Fruit fly (Drosophila melanogaster): ENCODE measurements around the gene CG15577.
"Not testable (repeated sequence)": the region's sequence is repeated elsewhere in the genome, so short reads cannot be mapped to it uniquely, and the experiment has no call there.

The CG15577 gene

DNA sequence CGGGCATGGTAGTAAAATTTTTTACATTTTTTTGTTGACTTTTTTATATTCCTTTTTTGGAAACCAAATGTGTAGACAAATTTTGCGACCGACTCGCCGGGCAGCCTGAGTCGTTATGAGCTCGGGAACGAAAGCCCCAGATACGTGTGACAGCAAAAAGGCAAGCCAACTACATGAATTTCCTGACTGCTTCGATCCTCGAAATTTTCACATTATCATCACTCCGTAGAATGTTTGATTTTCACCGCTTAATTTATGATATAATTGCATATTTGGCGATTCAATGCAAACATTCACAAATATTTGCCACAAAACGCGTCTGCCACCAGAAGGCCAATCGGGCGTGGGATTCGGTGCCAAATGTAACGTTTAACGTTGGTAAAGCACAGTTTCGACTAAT, at the start of gene CG15577:
Gene CG15577 (minus strand): TSS at position 101 of the 400 bp plus-strand sequence.
- TF ChIP-seq noc (tag; optimal IDR thresholded peaks at IDR 0.05): no peak

DNA sequence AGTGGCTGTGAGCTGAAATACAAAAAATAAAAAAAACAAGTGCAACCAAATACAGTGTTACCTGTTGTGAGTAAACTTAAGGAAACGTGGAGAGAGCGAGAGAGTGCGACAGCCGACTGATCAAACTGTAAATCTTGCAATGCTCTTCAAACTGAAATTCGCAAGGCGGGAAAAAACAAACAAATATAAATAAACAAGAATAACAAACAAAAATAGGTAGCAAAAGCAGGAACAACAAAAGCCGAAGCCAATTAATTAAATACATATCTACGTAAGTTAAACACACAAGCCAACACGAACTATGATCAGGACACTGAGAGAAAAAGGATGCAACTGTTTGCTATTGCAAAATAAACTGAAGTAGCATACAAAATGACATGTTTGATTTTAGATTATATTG, 48.5 kb upstream of the CG15577 start:
- TF ChIP-seq noc (tag; optimal IDR thresholded peaks at IDR 0.05): no peak

DNA sequence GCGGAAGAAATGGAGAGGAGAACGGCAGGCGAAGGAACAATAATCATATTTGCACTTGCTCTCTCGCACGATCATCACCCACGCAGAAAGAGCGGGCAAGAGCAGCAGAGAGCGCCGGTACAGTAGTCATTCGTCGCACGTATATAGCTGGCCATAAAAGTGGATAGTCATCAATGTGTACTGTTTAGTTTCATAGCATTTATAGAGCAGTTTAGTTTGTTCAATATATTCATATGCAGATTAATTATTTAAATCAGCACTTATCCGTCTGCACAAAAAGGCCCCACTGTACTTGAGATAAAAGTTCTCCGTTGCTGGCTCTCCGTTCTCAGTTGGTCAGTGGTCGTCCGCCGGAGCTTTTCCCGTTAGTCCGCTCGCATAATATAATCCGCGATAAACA, 48.0 kb upstream of the CG15577 start:
- TF ChIP-seq noc (tag; optimal IDR thresholded peaks at IDR 0.05): peak; percentile 100

DNA sequence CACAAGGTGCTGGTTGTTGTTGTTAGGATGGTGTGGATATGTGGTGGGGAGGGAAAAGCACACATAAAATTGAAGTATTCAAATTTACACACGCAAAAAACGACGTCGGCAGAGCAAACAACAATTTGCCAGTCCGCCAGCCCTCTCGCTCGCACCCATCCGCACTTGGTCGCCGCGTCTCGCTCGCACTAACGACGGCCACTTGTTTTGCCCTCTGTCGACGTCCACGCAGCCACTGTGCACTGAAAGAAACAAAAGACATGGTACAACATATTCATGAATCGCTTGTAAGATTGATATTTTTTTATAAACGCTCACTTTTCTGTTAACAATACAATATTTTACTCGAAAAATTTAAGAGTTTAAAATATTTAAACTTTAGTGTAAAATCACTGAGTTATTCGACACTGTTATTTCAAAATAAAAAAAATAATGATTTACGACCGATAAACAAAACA, 47.1 kb upstream of the CG15577 start:
- peak; percentile 85 for TF ChIP-seq noc (tag; optimal IDR thresholded peaks at IDR 0.05)

DNA sequence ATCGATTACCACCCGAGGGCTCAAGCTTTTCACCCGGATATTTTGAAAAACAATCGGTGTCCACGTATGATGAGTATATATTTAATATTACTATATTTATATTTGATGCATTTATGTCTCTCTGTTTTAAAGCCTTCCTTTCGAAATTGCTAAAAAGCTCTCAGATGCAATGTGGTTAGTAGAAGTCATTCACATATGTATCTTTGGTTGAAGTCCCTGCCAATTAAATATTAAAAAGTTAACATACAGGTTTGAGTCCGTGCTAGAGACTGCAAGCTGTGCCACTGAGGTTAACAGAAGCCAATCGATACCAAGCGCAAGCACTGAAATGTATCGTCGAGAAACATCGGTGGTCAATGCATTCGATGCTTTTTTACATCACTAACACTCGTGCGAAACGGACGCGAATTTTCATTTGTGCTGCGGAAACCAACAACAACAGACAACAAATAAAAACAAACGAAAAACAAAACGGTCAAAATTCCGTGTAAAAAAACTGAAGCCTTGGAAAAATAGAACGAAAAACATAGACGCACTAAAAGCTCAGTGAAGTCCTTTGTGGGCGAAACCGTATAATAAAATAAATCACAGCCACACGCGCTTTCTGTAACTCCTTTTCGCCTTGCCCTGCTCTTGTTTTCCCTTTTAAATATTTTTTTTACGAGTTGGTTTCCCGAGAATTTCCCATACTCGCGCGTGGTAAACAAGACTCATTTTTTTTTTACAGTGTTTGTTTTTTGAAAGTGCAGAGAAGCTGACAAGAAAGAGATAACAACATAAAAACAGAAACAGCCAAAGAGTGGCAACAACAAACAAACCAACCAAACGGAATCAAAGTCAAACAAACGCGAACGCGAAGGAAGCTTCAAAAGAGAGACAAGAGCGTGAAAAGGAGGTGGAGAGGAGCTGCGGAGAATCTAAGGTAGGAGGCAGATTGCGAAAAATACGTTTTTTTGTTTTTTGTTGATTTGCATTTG, 45.7 kb upstream of the CG15577 start, which contains the start of gene norpA:
Gene norpA (plus strand): TSS at position 393 of the 977 bp plus-strand sequence.
- TF ChIP-seq noc (tag; optimal IDR thresholded peaks at IDR 0.05): peak; percentile 1

dm6 chrX:4322131-4322233, 45.2 kb upstream of the CG15577 start, which contains the start of gene mRpL33:
Gene mRpL33 (minus strand): TSS chrX:4322231.
- TF ChIP-seq noc (tag; optimal IDR thresholded peaks at IDR 0.05): no peak

dm6 chrX:4319240-4319639, 42.4 kb upstream of the CG15577 start, which contains the start of gene NO66:
Gene NO66 (plus strand): TSS chrX:4319438.
- TF ChIP-seq noc (tag; optimal IDR thresholded peaks at IDR 0.05): not testable (repeated sequence)

DNA sequence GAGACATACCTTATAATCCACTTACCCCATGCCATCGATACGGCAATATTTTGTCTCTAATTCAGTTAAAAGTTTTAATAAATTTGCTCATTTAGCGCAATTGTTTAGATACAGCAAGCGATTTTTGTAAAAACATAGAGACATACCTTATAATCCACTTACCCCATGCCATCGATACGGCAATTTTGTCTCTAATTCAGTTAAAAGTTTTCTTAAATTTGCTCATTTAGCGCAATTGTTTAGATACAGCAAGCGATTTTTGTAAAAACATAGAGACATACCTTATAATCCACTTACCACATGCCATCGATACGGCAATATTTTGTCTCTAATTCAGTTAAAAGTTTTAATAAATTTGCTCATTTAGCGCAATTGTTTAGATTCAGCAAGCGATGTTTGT, 41.9 kb upstream of the CG15577 start, which contains the start of gene mei-9:
Gene mei-9 (minus strand): TSS at position 101 of the 400 bp plus-strand sequence.
- not testable (repeated sequence) for TF ChIP-seq noc (tag; optimal IDR thresholded peaks at IDR 0.05)

DNA sequence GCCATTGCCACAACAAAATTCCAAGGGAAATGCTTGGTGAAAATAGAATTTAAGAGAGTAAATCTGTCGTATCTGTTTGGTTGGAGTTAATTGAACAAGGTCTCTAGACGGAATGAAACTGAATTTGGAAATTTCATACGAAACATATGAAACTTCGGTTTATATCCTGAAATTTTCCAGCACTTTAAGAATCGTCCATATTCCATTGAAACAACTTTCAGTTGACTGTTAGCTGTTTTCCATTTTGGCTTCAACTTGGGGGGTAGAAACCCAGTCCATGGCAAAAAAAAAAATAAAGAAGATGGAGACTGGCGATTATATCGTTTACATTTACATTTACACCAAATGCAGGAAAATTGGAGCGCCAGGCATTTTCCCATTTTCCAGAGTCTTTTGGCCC, 34.9 kb upstream of the CG15577 start, which contains the start of gene CG15579:
Gene CG15579 (minus strand): TSS at position 101 of the 400 bp plus-strand sequence.
- no peak for TF ChIP-seq noc (tag; optimal IDR thresholded peaks at IDR 0.05)

DNA sequence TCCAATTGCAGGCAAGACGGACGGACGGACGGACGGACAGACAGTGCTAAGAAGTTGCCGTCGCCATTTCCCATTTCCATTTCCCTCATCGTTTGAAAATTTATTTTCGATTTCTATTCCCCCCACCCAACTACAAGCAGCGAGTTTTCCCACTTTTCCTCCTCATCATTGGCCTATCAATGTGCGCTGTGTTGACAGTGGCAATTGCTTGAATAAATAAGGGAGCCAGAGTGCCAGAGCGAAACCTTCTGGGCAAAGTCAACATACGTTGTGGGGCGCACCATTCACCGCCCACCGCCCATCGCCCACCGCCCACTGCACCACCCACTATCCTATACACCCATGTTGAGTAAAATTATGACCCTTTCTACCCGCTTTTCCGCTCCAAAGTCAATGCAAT, 29.2 kb upstream of the CG15577 start:
- TF ChIP-seq noc (tag; optimal IDR thresholded peaks at IDR 0.05): no peak

DNA sequence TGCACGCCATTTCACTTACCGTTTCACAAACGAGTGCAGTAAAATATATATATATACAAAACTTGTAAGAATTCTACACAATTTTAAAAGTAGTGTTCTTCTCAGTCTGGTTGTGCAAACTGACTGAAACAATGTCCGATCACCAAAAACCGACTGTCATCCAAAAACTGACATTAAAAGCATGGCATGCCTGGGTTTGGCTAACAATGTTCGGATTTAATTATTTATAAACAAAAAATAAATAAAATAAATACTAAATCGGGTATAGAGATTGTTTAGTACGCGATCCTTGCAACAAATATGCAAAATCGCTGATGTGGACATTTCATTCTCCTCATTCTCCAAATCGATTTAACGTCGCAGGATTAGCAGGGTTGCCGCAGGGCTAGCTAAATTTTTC, 25.4 kb upstream of the CG15577 start, which contains the start of gene CG12692:
Gene CG12692 (minus strand): TSS at position 101 of the 400 bp plus-strand sequence.
- TF ChIP-seq noc (tag; optimal IDR thresholded peaks at IDR 0.05): no peak

DNA sequence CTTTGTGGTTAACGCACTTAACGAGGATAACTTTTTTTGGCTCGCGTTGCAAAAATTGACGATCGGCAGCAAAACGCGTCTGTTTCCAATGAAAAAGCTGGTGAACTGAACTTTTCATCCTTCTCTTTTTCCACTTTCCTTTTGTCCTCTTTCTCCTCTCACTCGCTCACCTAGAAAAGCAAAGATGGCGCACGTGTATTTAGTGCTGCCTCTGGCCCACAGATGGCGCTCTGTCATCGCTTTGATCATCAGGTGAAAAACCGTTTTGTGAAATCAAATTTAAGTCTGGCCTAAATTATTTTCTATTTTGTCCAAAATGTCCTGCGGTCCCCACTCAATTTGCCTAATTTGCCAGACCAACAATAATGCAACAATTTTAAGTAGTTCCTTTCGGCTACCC, 16.6 kb upstream of the CG15577 start:
- TF ChIP-seq noc (tag; optimal IDR thresholded peaks at IDR 0.05): no peak

- TF ChIP-seq noc (tag; optimal IDR thresholded peaks at IDR 0.05): no peak
Observed at dm6 chrX:4280769-4281168, 4.0 kb upstream of the CG15577 start.

DNA sequence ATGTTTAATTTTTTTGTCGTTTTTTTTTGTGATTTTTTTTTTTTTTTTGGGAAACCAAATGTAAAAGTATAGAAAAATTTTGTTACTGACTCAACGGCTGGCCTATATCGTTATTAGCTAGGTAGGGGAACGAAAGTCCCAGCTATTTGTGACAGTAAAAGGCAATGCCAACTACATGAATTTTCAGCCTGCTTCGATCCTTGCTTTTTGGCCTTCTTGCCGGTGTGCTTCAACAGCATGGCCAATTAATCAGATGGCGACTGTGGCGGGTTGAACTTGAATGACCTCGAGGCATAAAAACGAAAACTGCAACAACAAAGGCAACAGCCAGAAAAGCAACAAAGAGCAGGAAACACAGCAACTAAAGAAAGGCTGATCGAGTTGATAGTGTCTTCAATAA, 1.1 kb upstream of the CG15577 start, which contains the start of gene CG15578:
Gene CG15578 (minus strand): TSS at position 101 of the 400 bp plus-strand sequence.
- TF ChIP-seq noc (tag; optimal IDR thresholded peaks at IDR 0.05): no peak

DNA sequence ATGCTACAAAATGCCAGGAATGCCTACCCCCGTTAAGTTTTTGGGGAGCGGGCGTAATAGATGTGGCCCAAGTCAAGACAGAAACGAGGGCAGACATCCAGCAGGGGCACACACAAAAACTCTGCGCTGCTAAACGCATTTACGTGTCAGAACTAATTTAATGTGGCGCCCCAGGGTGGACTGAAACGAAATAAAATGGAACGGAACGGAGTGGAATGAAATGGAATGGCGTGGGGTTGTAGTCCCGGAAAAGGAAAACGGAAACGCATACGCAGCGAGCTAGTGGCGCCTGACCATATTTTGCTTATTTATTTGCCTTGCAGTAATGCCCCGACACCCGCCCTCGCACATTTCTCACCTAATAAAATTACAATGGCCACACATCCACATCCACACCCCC, 3.3 kb downstream of the CG15577 start:
- TF ChIP-seq noc (tag; optimal IDR thresholded peaks at IDR 0.05): no peak

DNA sequence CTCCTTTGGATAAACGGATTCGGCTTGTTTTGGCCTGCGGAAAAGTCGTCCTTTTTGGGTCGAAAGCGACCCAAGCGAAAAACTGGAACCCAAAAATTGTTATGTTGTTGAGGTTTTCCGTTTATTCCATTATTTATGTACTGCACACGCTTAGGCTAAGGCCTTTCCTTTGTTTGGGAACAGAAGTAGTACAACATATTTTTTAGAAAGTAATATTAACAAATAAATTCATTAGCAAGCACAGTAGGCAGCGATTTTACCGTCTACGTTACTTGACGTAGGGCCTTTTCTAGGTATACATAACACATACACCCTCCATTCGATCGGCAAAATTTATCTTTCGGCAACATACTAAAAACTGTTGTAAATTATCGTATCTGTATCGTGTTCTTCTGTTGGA, 8.4 kb downstream of the CG15577 start, which contains the start of gene CG15572:
Gene CG15572 (plus strand): TSS at position 301 of the 400 bp plus-strand sequence.
- no peak for TF ChIP-seq noc (tag; optimal IDR thresholded peaks at IDR 0.05)

dm6 chrX:4265797-4266196, 11.0 kb downstream of the CG15577 start, which contains the start of gene CG12691:
Gene CG12691 (plus strand): TSS chrX:4266097.
- no peak for TF ChIP-seq noc (tag; optimal IDR thresholded peaks at IDR 0.05)

All from whole organism, larva.